Worm (Caenorhabditis elegans) whole organism, midembryonic: ENCODE results near the gene fbxa-164.

ENCODE experiments used
- cog-1 ChIP-seq: sonication (generic microtip); optimal IDR thresholded peaks from 2 replicates; lab custom pipeline; 2016; ENCODE audit warnings: missing genetic modification characterization, missing compliant biosample characterization
- flt-1 ChIP-seq: fragments of 200-800 bp; sonication (Bioruptor generic); IDR thresholded peaks from 2 replicates; pipeline ENCODE4 v1.3.6; 2022; ENCODE audit warnings: missing genetic modification characterization, missing compliant biosample characterization
- klf-2 ChIP-seq: fragments of 200-800 bp; sonication (Bioruptor generic); conservative IDR thresholded peaks from 2 replicates; pipeline ENCODE4 v1.3.6; 2022; ENCODE audit warnings: missing genetic modification reagents, missing genetic modification characterization, missing compliant biosample characterization
- med-1 ChIP-seq: sonication (generic microtip); optimal IDR thresholded peaks from 2 replicates; lab custom pipeline; 2017; ENCODE audit warnings: missing genetic modification characterization, mild to moderate bottlenecking, missing compliant biosample characterization, antibody characterized with exemption, missing genetic modification reagents; ENCODE audit not compliant: insufficient read depth
- tab-1 ChIP-seq: fragments of 200-800 bp; sonication (Bioruptor generic); IDR thresholded peaks from 2 replicates; pipeline ENCODE4 v1.3.6; 2022; ENCODE audit warnings: missing genetic modification characterization, missing compliant biosample characterization
- ztf-23 ChIP-seq: fragments of 200-800 bp; sonication (Bioruptor generic); IDR thresholded peaks from 2 replicates; pipeline ENCODE4 v1.3.6; 2022; ENCODE audit warnings: missing genetic modification reagents, missing genetic modification characterization, missing compliant biosample characterization
- ztf-29 ChIP-seq: fragments of 200-800 bp; sonication (Bioruptor generic); IDR thresholded peaks from 2 replicates; pipeline ENCODE4 v1.3.6; 2022; ENCODE audit warnings: missing genetic modification reagents, missing genetic modification characterization, missing compliant biosample characterization

DNA sequence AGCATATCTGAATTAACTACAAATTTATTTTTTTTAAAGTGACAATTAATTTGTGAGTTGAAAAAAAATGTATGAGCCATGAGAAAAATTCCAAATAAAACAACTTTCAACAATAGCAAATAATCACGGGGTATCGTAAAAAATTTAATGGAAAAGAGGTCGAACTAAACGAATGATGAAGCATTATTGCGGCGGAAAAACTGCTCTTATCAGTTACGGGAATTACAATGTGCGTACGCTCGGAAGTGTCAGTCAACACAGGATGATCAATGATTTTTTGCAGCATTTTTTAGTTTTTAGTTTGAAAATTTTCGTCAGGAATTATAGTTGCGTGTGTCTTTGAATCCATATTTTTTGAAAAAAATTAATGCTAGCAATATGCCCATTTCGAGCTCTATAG, 37.1 kb downstream of the fbxa-164 start:
- TF ChIP-seq tab-1 (GFP tag; lab: Robert Waterston, UW), result no peak
- TF ChIP-seq med-1, result no peak
- no peak for TF ChIP-seq ztf-23 (GFP tag; lab: Robert Waterston, UW)
- no peak for TF ChIP-seq ztf-29 (GFP tag; lab: Robert Waterston, UW)
- TF ChIP-seq klf-2, result no peak
- TF ChIP-seq flt-1 (GFP tag; lab: Robert Waterston, UW), result no peak
- no peak for TF ChIP-seq cog-1 (tag; lab: Kevin White, UChicago)
